Fruit fly (Drosophila melanogaster): ENCODE data around the gene ntc.

ntc gene

DNA sequence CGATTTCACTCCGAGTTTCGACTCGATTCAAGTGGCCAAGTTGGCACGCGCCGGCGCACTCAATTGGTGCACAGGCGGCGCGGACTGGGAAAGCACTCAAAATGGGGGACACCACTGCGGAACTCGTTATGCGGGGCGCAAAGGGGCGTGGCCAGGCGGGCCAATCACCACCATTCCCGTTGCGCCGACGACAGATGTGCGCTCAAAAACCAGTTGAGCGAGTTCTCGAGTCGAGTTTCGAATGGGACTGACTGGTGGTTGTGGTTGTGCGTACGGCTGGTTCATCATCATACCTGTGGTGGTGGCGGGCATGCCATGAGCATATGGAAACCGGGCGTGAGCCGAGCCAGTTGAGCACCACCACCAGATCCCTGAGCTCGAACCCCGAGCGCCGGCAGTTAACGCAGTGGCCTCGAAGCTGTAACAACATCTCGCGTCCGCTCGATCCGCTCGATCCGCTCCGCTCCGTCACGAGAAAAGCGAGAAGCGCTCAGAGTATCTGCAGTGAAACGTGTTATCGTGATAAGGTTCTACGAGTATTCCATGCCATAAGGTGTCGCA lies 39.6 kb upstream of the ntc start, which contains the start of gene Awh (continued):
- TF ChIP-seq hkb (optimal IDR thresholded peaks at IDR 0.05), result no peak
- TF ChIP-seq hkb (GFP tag; IDR thresholded peaks at IDR 0.05), result peak; percentile 54
- peak; percentile 50 for TF ChIP-seq pros (GFP tag; optimal IDR thresholded peaks at IDR 0.05)
- peak; percentile 54 for TF ChIP-seq grn (GFP tag; optimal IDR thresholded peaks at IDR 0.05)
- TF ChIP-seq ftz-f1 (GFP tag; optimal IDR thresholded peaks at IDR 0.05), result peak; percentile 38
- no peak for TF ChIP-seq HHEX (GFP tag; optimal IDR thresholded peaks at IDR 0.05)
- no peak for TF ChIP-seq ase (GFP tag; IDR thresholded peaks at IDR 0.05)
- TF ChIP-seq Side (GFP tag; optimal IDR thresholded peaks at IDR 0.05), result peak; percentile 7
- TF ChIP-seq CG1792 (GFP tag; optimal IDR thresholded peaks at IDR 0.05), result no peak
- no peak; the same call in 1 of the 2 replicates for TF ChIP-seq CG32767 (GFP tag; IDR thresholded peaks at IDR 0.05)
- TF ChIP-seq CG18764 (GFP tag; optimal IDR thresholded peaks at IDR 0.05), result no peak
- peak; percentile 97 for TF ChIP-seq HLHmδ (GFP tag; optimal IDR thresholded peaks at IDR 0.05)
- no peak for TF ChIP-seq CG2889 (GFP tag; IDR thresholded peaks at IDR 0.05)
- 0 out of 2 replicates have a peak, but pooled peaks have one; percentile 15 for TF ChIP-seq ato (GFP tag; IDR thresholded peaks at IDR 0.05; ENCODE audit: partially characterized antibody)
- TF ChIP-seq CG9876 (GFP tag; optimal IDR thresholded peaks at IDR 0.05), result no peak
- peak; percentile 88 for TF ChIP-seq Med (GFP tag)
- TF ChIP-seq crc (GFP tag; optimal IDR thresholded peaks at IDR 0.05), result no peak
- TF ChIP-seq BEAF-32 (GFP tag; optimal IDR thresholded peaks at IDR 0.05), result no peak
- TF ChIP-seq sna (GFP tag; IDR thresholded peaks at IDR 0.05; ENCODE audit: partially characterized antibody), result peak; percentile 50
- TF ChIP-seq Optix (GFP tag; IDR thresholded peaks at IDR 0.05), result no peak
- TF ChIP-seq CG31365 (tag; optimal IDR thresholded peaks at IDR 0.05), result no peak
- TF ChIP-seq CG3065 (GFP tag; optimal IDR thresholded peaks at IDR 0.05), result peak; percentile 26
- no peak for TF ChIP-seq CG31441 (GFP tag; IDR thresholded peaks at IDR 0.05)
- TF ChIP-seq lmd (GFP tag; IDR thresholded peaks at IDR 0.05), result no peak
- peak; percentile 19 for TF ChIP-seq ac (GFP tag; optimal IDR thresholded peaks at IDR 0.05)
- TF ChIP-seq kni (GFP tag; optimal IDR thresholded peaks at IDR 0.05), result peak; percentile 49
- no peak for TF ChIP-seq Dad (GFP tag; optimal IDR thresholded peaks at IDR 0.05)
- TF ChIP-seq cg (GFP tag; optimal IDR thresholded peaks at IDR 0.05), result peak; percentile 63
- TF ChIP-seq CG10209 (GFP tag; optimal IDR thresholded peaks at IDR 0.05), result no peak
- TF ChIP-seq ci (GFP tag; IDR thresholded peaks at IDR 0.05), result 0 out of 3 replicates have a peak, but pooled peaks have one; percentile 59
- TF ChIP-seq Deaf1 (tag; optimal IDR thresholded peaks at IDR 0.05), result peak; percentile 26
- TF ChIP-seq Hey (tag; optimal IDR thresholded peaks at IDR 0.05), result peak; percentile 68
- no peak for TF ChIP-seq CG16813 (GFP tag; IDR thresholded peaks at IDR 0.05; ENCODE audit: partially characterized antibody)
- TF ChIP-seq HLH3B (GFP tag; IDR thresholded peaks at IDR 0.05), result no peak
- peak; percentile 82; the same call in 1 of the 2 replicates for TF ChIP-seq Bgb (GFP tag; IDR thresholded peaks at IDR 0.05; ENCODE audit: partially characterized antibody)
- peak; percentile 33; the same call in 1 of the 4 replicates for TF ChIP-seq Dll (GFP tag; IDR thresholded peaks at IDR 0.05; ENCODE audit: partially characterized antibody)
- peak; percentile 46; the same call in 1 of the 3 replicates for TF ChIP-seq CG6791 (GFP tag; IDR thresholded peaks at IDR 0.05; ENCODE audit: partially characterized antibody)
- TF ChIP-seq CG8359 (GFP tag; optimal IDR thresholded peaks at IDR 0.05; ENCODE audit: borderline replicate concordance), result no peak
- TF ChIP-seq CrebB (tag; optimal IDR thresholded peaks at IDR 0.05), result no peak
- TF ChIP-seq sens (GFP tag), result peak; percentile 75
- peak; percentile 92 for TF ChIP-seq Jarid2 (GFP tag; optimal IDR thresholded peaks at IDR 0.05)
- no peak for TF ChIP-seq run (tag; optimal IDR thresholded peaks at IDR 0.05)
- no peak for TF ChIP-seq CG10274 (GFP tag; optimal IDR thresholded peaks at IDR 0.05)
- peak; percentile 40 for TF ChIP-seq Oli (tag; optimal IDR thresholded peaks at IDR 0.05)
- peak; percentile 53; the same call in 1 of the 3 replicates for TF ChIP-seq CG34224 (GFP tag; IDR thresholded peaks at IDR 0.05; ENCODE audit: partially characterized antibody)
- no peak for TF ChIP-seq trem (tag; optimal IDR thresholded peaks at IDR 0.05)
- no peak for TF ChIP-seq nerfin-1 (tag; optimal IDR thresholded peaks at IDR 0.05)
- TF ChIP-seq Neu2 (GFP tag; optimal IDR thresholded peaks at IDR 0.05; ENCODE audit: borderline replicate concordance), result no peak
- TF ChIP-seq sim (GFP tag; IDR thresholded peaks at IDR 0.05), result 0 out of 2 replicates have a peak, but pooled peaks have one; percentile 26
